Worm (Caenorhabditis elegans): Measurements from ENCODE around the gene F09G8.5.

F09G8.5 gene

ce11 chrIII:8300860-8301396, 46.2 kb downstream of the F09G8.5 start:
- no peak for TF ChIP-seq F22D6.2 (tag; optimal IDR thresholded peaks at IDR 0.05)
- TF ChIP-seq ztf-3 (GFP tag; optimal IDR thresholded peaks at IDR 0.05), result no peak
- TF ChIP-seq B0019.2 (GFP tag; conservative IDR thresholded peaks at IDR 0.05), result no peak
- no peak for TF ChIP-seq F37B4.10 (GFP tag; IDR thresholded peaks at IDR 0.05)
- no peak for TF ChIP-seq Y95B8A.8 (GFP tag; IDR thresholded peaks at IDR 0.05)
- no peak for TF ChIP-seq rpc-1 (optimal IDR thresholded peaks at IDR 0.05)
- no peak for TF ChIP-seq rpc-1 (tag; optimal IDR thresholded peaks at IDR 0.05)
- no peak for TF ChIP-seq Y67H2A.10 (GFP tag; conservative IDR thresholded peaks at IDR 0.05)
- TF ChIP-seq attf-6 (GFP tag; IDR thresholded peaks at IDR 0.05), result no peak
- TF ChIP-seq F10E7.11 (tag; optimal IDR thresholded peaks at IDR 0.05), result no peak
- no peak for TF ChIP-seq mcd-1 (GFP tag; IDR thresholded peaks at IDR 0.05)
- TF ChIP-seq athp-1 (tag; optimal IDR thresholded peaks at IDR 0.05), result no peak
- TF ChIP-seq akir-1 (GFP tag; optimal IDR thresholded peaks at IDR 0.05), result no peak
- no peak for TF ChIP-seq snpc-1.1 (tag; optimal IDR thresholded peaks at IDR 0.05; ENCODE audit: insufficient read depth)
- TF ChIP-seq ztf-26 (tag; optimal IDR thresholded peaks at IDR 0.05), result no peak
- TF ChIP-seq T07F8.4 (tag; optimal IDR thresholded peaks at IDR 0.05), result no peak

- no peak for TF ChIP-seq sea-2 (GFP tag; IDR thresholded peaks at IDR 0.05)
- no peak for TF ChIP-seq B0035.1 (tag; optimal IDR thresholded peaks at IDR 0.05)
- TF ChIP-seq Y95B8A.8 (GFP tag; IDR thresholded peaks at IDR 0.05), result no peak
- no peak for TF ChIP-seq nfya-1 (tag; optimal IDR thresholded peaks at IDR 0.05; ENCODE audit: borderline replicate concordance, insufficient read depth)
- TF ChIP-seq attf-5 (GFP tag; optimal IDR thresholded peaks at IDR 0.05), result no peak
- no peak for TF ChIP-seq Y56A3A.18 (GFP tag; IDR thresholded peaks at IDR 0.05)
- TF ChIP-seq B0261.1 (tag; optimal IDR thresholded peaks at IDR 0.05), result no peak
- TF ChIP-seq Y67H2A.10 (GFP tag; conservative IDR thresholded peaks at IDR 0.05), result no peak
- TF ChIP-seq zfh-2 (GFP tag; conservative IDR thresholded peaks at IDR 0.05), result no peak
- TF ChIP-seq sdz-38 (tag; optimal IDR thresholded peaks at IDR 0.05), result no peak
- no peak for TF ChIP-seq let-607 (tag; optimal IDR thresholded peaks at IDR 0.05)
- TF ChIP-seq snpc-1.1 (tag; optimal IDR thresholded peaks at IDR 0.05; ENCODE audit: insufficient read depth), result no peak
- TF ChIP-seq nfyb-1 (GFP tag; IDR thresholded peaks at IDR 0.05), result no peak
These were observed 48.7 kb downstream of the F09G8.5 start for ce11 chrIII:8303440-8303839.

- 0 out of 2 replicates have a peak, but pooled peaks have one; percentile 10 for TF ChIP-seq hsf-1 (GFP tag; IDR thresholded peaks at IDR 0.05)
- TF ChIP-seq attf-6 (GFP tag; IDR thresholded peaks at IDR 0.05), result no peak
These were observed 50.5 kb downstream of the F09G8.5 start for ce11 chrIII:8305304-8305703.

- TF ChIP-seq gei-17 (GFP tag; optimal IDR thresholded peaks at IDR 0.05) (no peak), madf-10 (tag; optimal IDR thresholded peaks at IDR 0.05) (no peak), F52B5.7 (tag; optimal IDR thresholded peaks at IDR 0.05) (no peak), T26A5.8 (tag; optimal IDR thresholded peaks at IDR 0.05) (no peak), C06A6.2 (GFP tag; conservative IDR thresholded peaks at IDR 0.05) (no peak), Y67H2A.10 (GFP tag; conservative IDR thresholded peaks at IDR 0.05) (no peak), hsf-1 (GFP tag; IDR thresholded peaks at IDR 0.05) (no peak), snpc-1.1 (tag; optimal IDR thresholded peaks at IDR 0.05; ENCODE audit: insufficient read depth) (no peak)
These were observed 51.0 kb downstream of the F09G8.5 start for ce11 chrIII:8305816-8306215.
